Worm (Caenorhabditis elegans): ENCODE data around the gene srg-15.

The srg-15 gene

DNA sequence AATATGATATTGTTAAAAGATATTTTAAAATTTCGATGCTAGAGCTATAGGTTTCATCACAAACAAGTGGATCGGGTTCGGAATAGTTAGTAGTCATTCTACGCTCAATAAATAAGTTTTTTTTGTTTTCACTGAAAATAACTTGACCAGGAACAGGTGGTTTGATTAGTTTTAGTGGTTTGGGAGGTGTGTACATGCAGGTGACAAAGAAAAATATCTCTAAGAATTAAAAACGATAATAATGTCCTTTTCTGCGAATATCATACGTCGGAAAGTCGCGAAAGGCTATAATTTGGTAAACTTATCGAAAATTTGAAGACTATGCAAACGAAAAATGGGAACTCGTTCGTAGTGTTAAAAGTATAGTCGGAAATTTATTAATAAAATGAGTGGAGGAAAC lies at the start of gene srg-15:
TSS of gene srg-15 (minus strand) at position 101 of the 400 bp plus-strand sequence.
- TF ChIP-seq R02D3.7 (tag; optimal IDR thresholded peaks at IDR 0.05) (no peak), lin-39 (tag; optimal IDR thresholded peaks at IDR 0.05) (no peak), zag-1 (tag; optimal IDR thresholded peaks at IDR 0.05) (no peak), elt-3 (tag; optimal IDR thresholded peaks at IDR 0.05) (no peak), ztf-11 (tag; optimal IDR thresholded peaks at IDR 0.05) (no peak), ceh-16 (tag; optimal IDR thresholded peaks at IDR 0.05) (no peak), egl-27 (tag; optimal IDR thresholded peaks at IDR 0.05) (no peak), elt-1 (tag; optimal IDR thresholded peaks at IDR 0.05) (no peak), hmg-11 (tag; optimal IDR thresholded peaks at IDR 0.05) (no peak), nhr-12 (tag; optimal IDR thresholded peaks at IDR 0.05) (no peak), pha-4 (tag; optimal IDR thresholded peaks at IDR 0.05) (no peak), nhr-23 (tag; optimal IDR thresholded peaks at IDR 0.05) (no peak)

DNA sequence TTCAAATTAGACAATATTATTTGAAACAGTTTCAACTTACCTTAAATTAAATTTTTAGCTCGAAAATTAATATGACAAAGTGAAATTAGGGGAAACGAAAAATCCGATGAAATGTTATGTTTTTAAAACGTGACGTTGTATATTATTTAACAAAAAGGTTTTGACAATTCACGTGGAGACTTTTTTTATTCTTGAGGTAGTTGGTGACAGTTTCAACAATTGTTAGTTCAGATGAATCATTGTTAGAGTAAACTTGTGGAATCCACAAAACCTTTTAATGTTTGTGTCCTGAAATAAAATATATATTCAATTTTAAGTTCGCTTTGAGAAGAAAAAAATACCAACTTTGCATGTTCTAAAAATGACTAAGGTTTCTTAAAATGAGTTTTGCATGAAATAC lies 49.3 kb upstream of the srg-15 start, which contains the start of gene fut-1:
TSS of gene fut-1 (minus strand) at position 101 of the 400 bp plus-strand sequence.
- TF ChIP-seq nhr-11 (tag; optimal IDR thresholded peaks at IDR 0.05) (no peak), egl-27 (tag; optimal IDR thresholded peaks at IDR 0.05) (no peak), elt-3 (tag; optimal IDR thresholded peaks at IDR 0.05) (no peak), nhr-237 (tag; optimal IDR thresholded peaks at IDR 0.05) (no peak), ceh-82 (tag; optimal IDR thresholded peaks at IDR 0.05) (no peak), mml-1 (tag; optimal IDR thresholded peaks at IDR 0.05) (no peak), ama-1 (optimal IDR thresholded peaks at IDR 0.05) (no peak), nhr-12 (tag; optimal IDR thresholded peaks at IDR 0.05) (no peak), nhr-67 (tag; optimal IDR thresholded peaks at IDR 0.05) (no peak), snpc-4 (tag; optimal IDR thresholded peaks at IDR 0.05) (no peak), fkh-10 (GFP tag; optimal IDR thresholded peaks at IDR 0.05) (no peak), ZK546.5 (tag; optimal IDR thresholded peaks at IDR 0.05) (no peak), unc-39 (tag; optimal IDR thresholded peaks at IDR 0.05) (no peak)

DNA sequence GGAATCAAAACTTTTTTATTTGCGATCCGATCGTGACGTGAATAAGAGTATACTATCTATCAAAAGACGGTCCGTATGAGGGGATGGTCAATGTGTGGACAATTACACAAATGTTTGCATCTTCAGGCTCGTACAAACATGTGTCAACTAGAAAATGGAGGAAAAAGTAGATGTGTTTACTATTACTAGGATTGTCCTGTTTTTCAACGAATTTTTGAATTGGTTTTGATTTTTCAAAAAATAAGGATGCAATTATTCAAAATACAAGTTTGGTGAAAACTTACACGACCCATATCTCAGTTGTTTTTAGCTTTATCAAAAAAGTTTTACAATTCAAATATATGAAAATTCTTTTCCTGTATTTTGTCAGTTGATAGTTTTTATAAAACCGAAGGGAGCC lies 45.1 kb upstream of the srg-15 start, which contains the start of gene K08F8.7:
TSS of gene K08F8.7 (minus strand) at position 101 of the 400 bp plus-strand sequence.
- TF ChIP-seq R02D3.7 (tag; optimal IDR thresholded peaks at IDR 0.05) = no peak
- no peak for TF ChIP-seq nhr-12 (tag; optimal IDR thresholded peaks at IDR 0.05)
- TF ChIP-seq nhr-43 (tag; optimal IDR thresholded peaks at IDR 0.05; ENCODE audit: poor library complexity, severe bottlenecking) = no peak
- no peak for TF ChIP-seq jun-1 (tag; optimal IDR thresholded peaks at IDR 0.05)
- no peak for TF ChIP-seq ceh-28 (tag; optimal IDR thresholded peaks at IDR 0.05)
- no peak for TF ChIP-seq fkh-2 (tag; optimal IDR thresholded peaks at IDR 0.05)
- TF ChIP-seq lin-15B (tag; optimal IDR thresholded peaks at IDR 0.05) = no peak
- TF ChIP-seq mml-1 (tag; optimal IDR thresholded peaks at IDR 0.05) = no peak
- TF ChIP-seq ztf-4 (tag; optimal IDR thresholded peaks at IDR 0.05) = no peak
- no peak for TF ChIP-seq nfya-1 (tag; optimal IDR thresholded peaks at IDR 0.05; ENCODE audit: insufficient read depth)
- TF ChIP-seq zag-1 (tag; optimal IDR thresholded peaks at IDR 0.05) = no peak
- no peak for TF ChIP-seq nhr-11 (tag; optimal IDR thresholded peaks at IDR 0.05)
- TF ChIP-seq unc-62 (GFP tag; optimal IDR thresholded peaks at IDR 0.05) = no peak
- no peak for TF ChIP-seq egl-5 (tag; optimal IDR thresholded peaks at IDR 0.05)
- TF ChIP-seq ZK546.5 (tag; optimal IDR thresholded peaks at IDR 0.05) = no peak

DNA sequence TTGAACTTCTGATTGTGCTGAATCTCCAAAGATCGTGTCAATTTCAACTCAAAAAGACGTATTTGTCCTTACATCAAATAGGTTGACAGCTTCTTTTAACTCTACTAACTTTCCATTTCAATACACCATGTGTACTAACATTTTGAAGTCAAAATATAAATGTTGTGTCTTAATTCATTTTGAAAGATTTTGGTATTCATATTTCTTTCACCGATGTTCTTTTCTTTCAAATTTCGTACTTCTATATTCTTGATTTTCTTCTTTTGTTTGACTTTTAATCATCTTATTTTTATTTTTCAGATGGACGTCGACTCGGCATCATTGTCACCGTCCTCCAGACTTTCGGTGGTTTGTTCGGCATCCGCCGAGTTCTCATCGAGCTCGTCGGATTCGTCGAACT lies 41.5 kb upstream of the srg-15 start, which contains the start of gene atf-2:
TSS of gene atf-2 (plus strand) at position 301 of the 400 bp plus-strand sequence.
- no peak for TF ChIP-seq zag-1 (tag; optimal IDR thresholded peaks at IDR 0.05)
- no peak for TF ChIP-seq fkh-2 (tag; optimal IDR thresholded peaks at IDR 0.05)
- no peak for TF ChIP-seq egl-27 (tag; optimal IDR thresholded peaks at IDR 0.05)
- TF ChIP-seq skn-1 (tag; optimal IDR thresholded peaks at IDR 0.05) = no peak
- TF ChIP-seq elt-1 (tag; optimal IDR thresholded peaks at IDR 0.05) = no peak
- TF ChIP-seq egl-5 (tag; optimal IDR thresholded peaks at IDR 0.05) = no peak
- TF ChIP-seq ceh-82 (tag; optimal IDR thresholded peaks at IDR 0.05) = no peak
- TF ChIP-seq fkh-10 (GFP tag; optimal IDR thresholded peaks at IDR 0.05) = no peak
- no peak for TF ChIP-seq R02D3.7 (tag; optimal IDR thresholded peaks at IDR 0.05)

DNA sequence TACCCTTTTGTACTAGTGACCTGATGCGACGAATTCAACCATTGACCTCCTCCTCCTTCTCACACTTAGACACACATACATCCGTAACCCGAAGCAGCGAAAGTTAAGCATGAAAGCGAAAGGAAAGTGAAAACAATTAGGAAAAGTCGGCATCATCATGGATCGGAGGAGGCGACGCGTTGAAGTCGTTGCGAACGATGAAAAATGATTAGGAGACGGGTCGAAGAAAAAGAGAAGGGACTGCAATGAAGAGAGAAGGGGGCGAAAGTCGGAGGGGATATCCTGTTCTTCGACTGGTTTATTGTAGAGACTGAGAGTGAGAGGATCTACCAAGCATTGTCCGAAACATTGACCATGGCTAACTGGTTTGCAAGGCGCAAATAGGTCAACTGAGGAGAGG lies 40.8 kb upstream of the srg-15 start:
- no peak for TF ChIP-seq hmg-11 (tag; optimal IDR thresholded peaks at IDR 0.05)
- no peak for TF ChIP-seq ZK546.5 (tag; optimal IDR thresholded peaks at IDR 0.05)
- TF ChIP-seq ztf-4 (tag; optimal IDR thresholded peaks at IDR 0.05) = no peak
- TF ChIP-seq egl-5 (tag; optimal IDR thresholded peaks at IDR 0.05) = no peak
- TF ChIP-seq fkh-2 (tag; optimal IDR thresholded peaks at IDR 0.05) = no peak
- TF ChIP-seq nhr-43 (tag; optimal IDR thresholded peaks at IDR 0.05; ENCODE audit: poor library complexity, severe bottlenecking) = peak; percentile 66
- no peak for TF ChIP-seq nhr-77 (tag; optimal IDR thresholded peaks at IDR 0.05)
- TF ChIP-seq ama-1 (optimal IDR thresholded peaks at IDR 0.05) = no peak
- no peak for TF ChIP-seq skn-1 (tag; optimal IDR thresholded peaks at IDR 0.05)
- TF ChIP-seq lin-15B (tag; optimal IDR thresholded peaks at IDR 0.05) = no peak
- no peak for TF ChIP-seq tbx-2 (tag; optimal IDR thresholded peaks at IDR 0.05)
- TF ChIP-seq fkh-10 (GFP tag; optimal IDR thresholded peaks at IDR 0.05) = no peak
- no peak for TF ChIP-seq nfya-1 (tag; optimal IDR thresholded peaks at IDR 0.05; ENCODE audit: insufficient read depth)
- no peak for TF ChIP-seq snpc-4 (tag; optimal IDR thresholded peaks at IDR 0.05)
- TF ChIP-seq eor-1 (tag; optimal IDR thresholded peaks at IDR 0.05) = no peak
- TF ChIP-seq ceh-16 (tag; optimal IDR thresholded peaks at IDR 0.05) = no peak
- peak; percentile 81 for TF ChIP-seq nhr-25 (tag; optimal IDR thresholded peaks at IDR 0.05)
- peak in 1 of 3 experiments; percentile 54 for TF ChIP-seq elt-3 (tag; optimal IDR thresholded peaks at IDR 0.05)
- no peak for TF ChIP-seq nhr-12 (tag; optimal IDR thresholded peaks at IDR 0.05)
- TF ChIP-seq daf-12 (tag; optimal IDR thresholded peaks at IDR 0.05) = no peak
- TF ChIP-seq mml-1 (tag; optimal IDR thresholded peaks at IDR 0.05) = no peak
- TF ChIP-seq ceh-9 (tag; optimal IDR thresholded peaks at IDR 0.05) = no peak
- peak; percentile 38 for TF ChIP-seq fos-1 (tag; optimal IDR thresholded peaks at IDR 0.05)
- no peak for TF ChIP-seq R02D3.7 (tag; optimal IDR thresholded peaks at IDR 0.05)
- TF ChIP-seq nhr-23 (tag; optimal IDR thresholded peaks at IDR 0.05) = peak; percentile 97
- no peak for TF ChIP-seq lin-39 (tag; optimal IDR thresholded peaks at IDR 0.05)
